Fruit fly (Drosophila melanogaster) whole organism, prepupa: ENCODE results near the gene CG13272.

Experiments used
- CG11294 ChIP-seq: fragments of 200-800 bp; sonication (Bioruptor generic); IDR thresholded peaks from 2 replicates; pipeline ENCODE4 v1.3.6; 2022; ENCODE audit warnings: missing biosample characterization, missing genetic modification characterization
- CG1621 ChIP-seq: fragments of 200-800 bp; sonication (Bioruptor generic); optimal IDR thresholded peaks from 3 replicates; lab custom pipeline; 2018; ENCODE audit warnings: missing biosample characterization, mild to moderate bottlenecking, missing genetic modification characterization
- CG34406 ChIP-seq: fragments of 200-800 bp; sonication (Bioruptor generic); optimal IDR thresholded peaks from 3 replicates; lab custom pipeline; 2016; ENCODE audit warnings: missing biosample characterization, missing genetic modification characterization
- CG8119 ChIP-seq: fragments of 200-800 bp; sonication (Bioruptor generic); IDR thresholded peaks from 3 replicates; pipeline ENCODE4 v1.3.6; 2022; ENCODE audit warnings: missing biosample characterization, missing genetic modification characterization
- CG8319 ChIP-seq: fragments of 200-800 bp; sonication (Bioruptor generic); optimal IDR thresholded peaks from 3 replicates; lab custom pipeline; 2016; ENCODE audit warnings: missing biosample characterization, missing genetic modification characterization
- Sox102F ChIP-seq: fragments of 200-800 bp; sonication (Bioruptor generic); optimal IDR thresholded peaks from 2 replicates; lab custom pipeline; 2016; ENCODE audit warnings: missing biosample characterization, mild to moderate bottlenecking, missing genetic modification characterization
- dac ChIP-seq: fragments of 200-800 bp; sonication (Bioruptor generic); optimal IDR thresholded peaks from 2 replicates; lab custom pipeline; 2017; ENCODE audit warnings: missing biosample characterization, mild to moderate bottlenecking, missing genetic modification characterization
- lz ChIP-seq: fragments of 200-800 bp; sonication (Bioruptor generic); optimal IDR thresholded peaks from 3 replicates; lab custom pipeline; 2016; ENCODE audit warnings: missing biosample characterization, missing genetic modification characterization
- vri ChIP-seq: fragments of 200-800 bp; sonication (Bioruptor generic); optimal IDR thresholded peaks from 3 replicates; lab custom pipeline; 2016; ENCODE audit warnings: missing biosample characterization, mild to moderate bottlenecking, missing genetic modification characterization

dm6 chr2L:16791345-16791744 is 13.3 kb upstream of the CG13272 start, which contains the start of gene CG17928:
- no peak for TF ChIP-seq CG8119 (GFP tag; lab: Robert Waterston, UW)
- TF ChIP-seq CG11294 = no peak
- TF ChIP-seq vri (GFP tag; lab: Kevin White, UChicago) = no peak
- no peak for TF ChIP-seq CG8319
- no peak for TF ChIP-seq CG1621 (tag; lab: Kevin White, UChicago)
- TF ChIP-seq dac = no peak
- TF ChIP-seq CG34406 (GFP tag; lab: Kevin White, UChicago) = no peak
- no peak for TF ChIP-seq lz (GFP tag; lab: Kevin White, UChicago)
- TF ChIP-seq Sox102F (GFP tag; lab: Kevin White, UChicago) = no peak
